Fruit fly (Drosophila melanogaster) whole organism, embryonic: ENCODE results near the gene CG14082.

Experiments
- Ada2b ChIP-seq: fragments of 200-800 bp; sonication (Bioruptor generic); IDR thresholded peaks from 2 replicates; pipeline ENCODE4 v1.3.6; 2022; ENCODE audit warnings: missing biosample characterization, missing genetic modification characterization
- Asciz ChIP-seq: fragments of 200-800 bp; sonication (Bioruptor generic); optimal IDR thresholded peaks from 2 replicates; lab custom pipeline; 2017; ENCODE audit warnings: missing biosample characterization, mild to moderate bottlenecking, missing genetic modification characterization, missing genetic modification reagents
- Bgb ChIP-seq: fragments of 200-800 bp; sonication (Bioruptor generic); IDR thresholded peaks from 2 replicates; pipeline ENCODE4 v1.3.6; 2022; ENCODE audit warnings: missing biosample characterization, missing genetic modification characterization; ENCODE audit not compliant: partially characterized antibody
- CG10209 ChIP-seq: fragments of 200-800 bp; sonication (Bioruptor generic); optimal IDR thresholded peaks from 3 replicates; lab custom pipeline; 2017; ENCODE audit warnings: missing biosample characterization, mild to moderate bottlenecking, missing genetic modification characterization, missing genetic modification reagents
- CG11696 ChIP-seq: fragments of 200-800 bp; sonication (Bioruptor generic); IDR thresholded peaks from 2 replicates; pipeline ENCODE4 v1.3.6; 2022; ENCODE audit warnings: missing biosample characterization, missing genetic modification characterization
- CG11723 ChIP-seq: fragments of 200-800 bp; sonication (Bioruptor generic); optimal IDR thresholded peaks from 2 replicates; lab custom pipeline; 2017; ENCODE audit warnings: missing biosample characterization, mild to moderate bottlenecking, missing genetic modification characterization
- CG1233 ChIP-seq: fragments of 200-800 bp; sonication (Bioruptor generic); optimal IDR thresholded peaks from 4 replicates; lab custom pipeline; 2018; ENCODE audit warnings: missing biosample characterization, mild to moderate bottlenecking, missing genetic modification characterization
- CG14014 ChIP-seq: fragments of 200-800 bp; sonication (Bioruptor generic); IDR thresholded peaks from 2 replicates; pipeline ENCODE4 v1.3.6; 2022; ENCODE audit warnings: missing biosample characterization, missing genetic modification characterization
- CG14667 ChIP-seq: fragments of 200-800 bp; sonication (Bioruptor generic); IDR thresholded peaks from 2 replicates; pipeline ENCODE4 v1.3.6; 2022; ENCODE audit warnings: missing biosample characterization, missing genetic modification characterization
- CG15269 ChIP-seq: fragments of 200-800 bp; sonication (Bioruptor generic); optimal IDR thresholded peaks from 2 replicates; lab custom pipeline; 2018; ENCODE audit warnings: missing biosample characterization, mild to moderate bottlenecking, missing genetic modification characterization, moderate library complexity
- CG1603 ChIP-seq: fragments of 200-800 bp; sonication (Bioruptor generic); optimal IDR thresholded peaks from 2 replicates; lab custom pipeline; 2019; ENCODE audit warnings: missing biosample characterization, mild to moderate bottlenecking, missing genetic modification characterization, moderate library complexity
- CG16813 ChIP-seq: fragments of 200-800 bp; sonication (Bioruptor generic); IDR thresholded peaks from 3 replicates; pipeline ENCODE4 v1.3.6; 2022; ENCODE audit warnings: missing biosample characterization, missing genetic modification characterization; ENCODE audit not compliant: partially characterized antibody
- CG17361 ChIP-seq: fragments of 200-800 bp; sonication (Bioruptor generic); IDR thresholded peaks from 3 replicates; pipeline ENCODE4 v1.3.6; 2022; ENCODE audit warnings: missing biosample characterization, missing genetic modification characterization
- CG17385 ChIP-seq: fragments of 200-800 bp; sonication (Bioruptor generic); optimal IDR thresholded peaks from 3 replicates; lab custom pipeline; 2018; ENCODE audit warnings: missing biosample characterization, mild to moderate bottlenecking, missing genetic modification characterization
- CG17612 ChIP-seq: fragments of 200-800 bp; sonication (Bioruptor generic); IDR thresholded peaks from 2 replicates; pipeline ENCODE4 v1.3.6; 2022; ENCODE audit warnings: missing biosample characterization, missing genetic modification characterization
- CG1832 ChIP-seq: fragments of 200-800 bp; sonication (Bioruptor generic); optimal IDR thresholded peaks from 2 replicates; lab custom pipeline; 2017; ENCODE audit warnings: missing biosample characterization, mild to moderate bottlenecking, missing genetic modification characterization, inconsistent platforms
- CG33557 ChIP-seq: fragments of 200-800 bp; sonication (Bioruptor generic); optimal IDR thresholded peaks from 2 replicates; lab custom pipeline; 2019; ENCODE audit warnings: missing biosample characterization, mild to moderate bottlenecking, missing genetic modification characterization, moderate library complexity
- CG3407 ChIP-seq: fragments of 200-800 bp; sonication (Bioruptor generic); optimal IDR thresholded peaks from 2 replicates; lab custom pipeline; 2018; ENCODE audit warnings: missing biosample characterization, mild to moderate bottlenecking, missing genetic modification characterization
- CG34422 ChIP-seq: fragments of 200-800 bp; sonication (Bioruptor generic); IDR thresholded peaks from 3 replicates; pipeline ENCODE4 v1.3.6; 2022; ENCODE audit warnings: missing biosample characterization, missing genetic modification characterization
- CG4404 ChIP-seq: fragments of 200-800 bp; sonication (Bioruptor generic); IDR thresholded peaks from 2 replicates; pipeline ENCODE4 v1.3.6; 2022; ENCODE audit warnings: missing biosample characterization, missing genetic modification characterization
- CG7357 ChIP-seq: fragments of 200-800 bp; sonication (Bioruptor generic); IDR thresholded peaks from 3 replicates; pipeline ENCODE4 v1.3.6; 2022; ENCODE audit warnings: missing biosample characterization, missing genetic modification characterization
- CG7928 ChIP-seq: fragments of 200-800 bp; sonication (Bioruptor generic); optimal IDR thresholded peaks from 2 replicates; lab custom pipeline; 2017; ENCODE audit warnings: missing biosample characterization, mild to moderate bottlenecking, missing genetic modification characterization
- D19B ChIP-seq: fragments of 200-800 bp; sonication (Bioruptor generic); optimal IDR thresholded peaks from 2 replicates; lab custom pipeline; 2017; ENCODE audit warnings: missing biosample characterization, mild to moderate bottlenecking, missing genetic modification characterization
- Dip3 ChIP-seq: fragments of 200-800 bp; sonication (Bioruptor generic); optimal IDR thresholded peaks from 3 replicates; lab custom pipeline; 2016; ENCODE audit warnings: missing biosample characterization, missing genetic modification characterization
- Drgx ChIP-seq: fragments of 200-800 bp; sonication (Bioruptor generic); IDR thresholded peaks from 2 replicates; pipeline ENCODE4 v1.3.6; 2022; ENCODE audit warnings: missing biosample characterization, missing genetic modification characterization
- E2f2 ChIP-seq: fragments of 200-800 bp; sonication (Bioruptor generic); IDR thresholded peaks from 2 replicates; pipeline ENCODE4 v1.3.6; 2022; ENCODE audit warnings: missing biosample characterization, missing genetic modification characterization
- Gug ChIP-seq: fragments of 200-800 bp; sonication (Bioruptor generic); IDR thresholded peaks from 4 replicates; pipeline ENCODE4 v1.3.6; 2022; ENCODE audit warnings: missing biosample characterization, missing genetic modification characterization
- HLH54F ChIP-seq: fragments of 200-800 bp; sonication (Bioruptor generic); optimal IDR thresholded peaks from 3 replicates; lab custom pipeline; 2016; ENCODE audit warnings: missing biosample characterization, missing genetic modification characterization
- Hr51 ChIP-seq, 2 experiments: fragments of 200-800 bp; sonication (Bioruptor generic); optimal IDR thresholded peaks; 2 replicates in 1 of 2; 3 replicates in 1 of 2; lab custom pipeline; 2016 to 2018; ENCODE audit warnings: missing biosample characterization in 2 of 2, missing genetic modification characterization in 2 of 2, mild to moderate bottlenecking in 1 of 2, moderate library complexity in 1 of 2
- Lpt ChIP-seq: fragments of >200 bp; optimal IDR thresholded peaks from 2 replicates; lab custom pipeline; 2018; ENCODE audit warnings: missing biosample characterization, missing genetic modification characterization
- Max ChIP-seq: fragments of 200-800 bp; sonication (Bioruptor generic); optimal IDR thresholded peaks from 2 replicates; lab custom pipeline; 2016; ENCODE audit warnings: missing biosample characterization, mild to moderate bottlenecking, missing genetic modification characterization
- NC2β ChIP-seq: fragments of 200-800 bp; sonication (Bioruptor generic); optimal IDR thresholded peaks from 2 replicates; lab custom pipeline; 2016; ENCODE audit warnings: missing biosample characterization, missing genetic modification characterization
- NFAT ChIP-seq: fragments of 200-800 bp; sonication (Bioruptor generic); IDR thresholded peaks from 2 replicates; pipeline ENCODE4 v1.3.6; 2022; ENCODE audit warnings: missing biosample characterization, missing genetic modification characterization
- Side ChIP-seq: fragments of 200-800 bp; sonication (Bioruptor generic); optimal IDR thresholded peaks from 2 replicates; lab custom pipeline; 2016; ENCODE audit warnings: missing biosample characterization, missing genetic modification characterization
- Sox102F ChIP-seq: fragments of 200-800 bp; sonication (Bioruptor generic); optimal IDR thresholded peaks from 2 replicates; lab custom pipeline; 2018; ENCODE audit warnings: missing biosample characterization, mild to moderate bottlenecking, missing genetic modification characterization, moderate library complexity
- Trl ChIP-seq, 3 experiments: fragments of >200 bp in 2 of 3; fragments of 200-800 bp in 1 of 3; sonication (Bioruptor generic) in 1 of 3; optimal IDR thresholded peaks; 2 replicates in 1 of 3; 3 replicates in 2 of 3; lab custom pipeline; 2016 to 2017; ENCODE audit warnings: missing biosample characterization in 1 of 3, missing genetic modification characterization in 1 of 3
- Usf ChIP-seq: fragments of 200-800 bp; sonication (Bioruptor generic); optimal IDR thresholded peaks from 2 replicates; lab custom pipeline; 2017; ENCODE audit warnings: missing genotype, missing biosample characterization, missing genetic modification characterization
- bigmax ChIP-seq: fragments of 200-800 bp; sonication (Bioruptor generic); optimal IDR thresholded peaks from 2 replicates; lab custom pipeline; 2018; ENCODE audit warnings: missing biosample characterization, mild to moderate bottlenecking, missing genetic modification characterization
- bsh ChIP-seq, 2 experiments: fragments of 200-800 bp; sonication (Bioruptor generic); optimal IDR thresholded peaks; 2 replicates each; lab custom pipeline; 2017 to 2018; ENCODE audit warnings: mild to moderate bottlenecking in 2 of 2, missing biosample characterization in 2 of 2, missing genetic modification characterization in 2 of 2, moderate library complexity in 1 of 2
- corto ChIP-seq: fragments of 200-800 bp; sonication (Bioruptor generic); optimal IDR thresholded peaks from 2 replicates; lab custom pipeline; 2016; ENCODE audit warnings: missing biosample characterization, mild to moderate bottlenecking, missing genetic modification characterization, moderate library complexity
- grau ChIP-seq: fragments of 200-800 bp; optimal IDR thresholded peaks from 3 replicates; lab custom pipeline; 2019; ENCODE audit warnings: missing biosample characterization, mild to moderate bottlenecking, missing genetic modification characterization, moderate library complexity
- lov ChIP-seq, 2 experiments: fragments of 200-800 bp in 1 of 2; fragments of >200 bp in 1 of 2; sonication (Bioruptor generic) in 1 of 2; IDR thresholded peaks in 1 of 2; optimal IDR thresholded peaks in 1 of 2; 2 replicates in 1 of 2; 3 replicates in 1 of 2; pipeline versions ENCODE4 v1.3.6 to Lab custom; 2017 to 2022; ENCODE audit warnings: missing biosample characterization in 1 of 2, missing genetic modification characterization in 1 of 2
- onecut ChIP-seq: fragments of 200-800 bp; sonication (Bioruptor generic); IDR thresholded peaks from 2 replicates; pipeline ENCODE4 v1.3.6; 2022; ENCODE audit warnings: missing biosample characterization, missing genetic modification characterization
- org-1 ChIP-seq: fragments of 200-800 bp; sonication (Bioruptor generic); optimal IDR thresholded peaks from 2 replicates; lab custom pipeline; 2017; ENCODE audit warnings: missing biosample characterization, missing genetic modification characterization
- peb ChIP-seq: fragments of 200-800 bp; sonication (Bioruptor generic); IDR thresholded peaks from 2 replicates; pipeline ENCODE4 v1.3.6; 2022; ENCODE audit warnings: missing biosample characterization, missing genetic modification characterization
- prd ChIP-seq, 3 experiments: fragments of >200 bp in 2 of 3; fragments of 200-800 bp in 1 of 3; sonication (Bioruptor generic) in 1 of 3; optimal IDR thresholded peaks in 2 of 3; IDR thresholded peaks in 1 of 3; 2 replicates in 2 of 3; 3 replicates in 1 of 3; pipeline versions ENCODE4 v1.3.6 to Lab custom; 2017 to 2022; ENCODE audit warnings: missing biosample characterization in 1 of 3, missing genetic modification characterization in 1 of 3
- trh ChIP-seq: fragments of 200-800 bp; sonication (Bioruptor generic); optimal IDR thresholded peaks from 2 replicates; lab custom pipeline; 2016; ENCODE audit warnings: missing biosample characterization, missing genetic modification characterization
- yki ChIP-seq: fragments of >200 bp; optimal IDR thresholded peaks from 3 replicates; lab custom pipeline; 2018

The CG14082 gene

DNA sequence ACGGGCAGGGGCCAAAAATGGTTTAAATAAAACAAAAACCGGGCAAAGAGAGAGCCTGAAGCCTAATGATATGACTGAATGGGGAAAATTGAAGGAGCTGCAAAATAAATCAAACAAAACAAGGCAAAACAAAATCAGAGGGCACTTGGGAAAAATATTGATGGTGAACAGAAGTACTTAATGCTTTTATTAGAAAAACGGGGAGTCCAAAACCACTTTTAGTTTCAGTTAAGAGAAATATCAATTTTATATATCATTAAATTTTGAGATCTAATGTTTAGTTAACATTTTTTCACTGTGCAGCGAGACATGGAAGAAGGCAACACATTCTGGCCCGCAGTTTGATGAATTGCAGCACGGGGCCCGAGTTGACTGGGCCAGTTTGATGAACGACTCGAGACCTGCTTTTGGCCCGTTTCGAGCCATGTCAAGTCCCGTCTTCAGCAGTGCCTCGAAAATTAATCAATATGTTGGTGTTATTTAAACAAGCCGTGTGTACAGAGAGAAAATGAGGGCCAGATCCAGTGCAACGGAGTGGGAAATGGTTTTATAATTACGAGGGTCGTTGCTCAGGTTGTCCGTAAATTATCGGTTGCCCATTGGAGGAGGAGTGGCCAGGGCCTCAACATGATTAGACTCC, 27.6 kb upstream of the CG14082 start:
- TF ChIP-seq Max (GFP tag; lab: Kevin White, UChicago) (no peak), D19B (no peak), bsh (GFP tag; optimal IDR thresholded peaks at IDR 0.05; lab: Kevin White, UChicago) (peak; percentile 1 to 55), CG4404 (no peak), CG16813 (GFP tag; lab: Robert Waterston, UW) (no peak), Ada2b (GFP tag; lab: Robert Waterston, UW) (peak; percentile 31; the same call in 1 of the 2 replicates), Trl (optimal IDR thresholded peaks at IDR 0.05; lab: Kevin White, UChicago) (no peak), Trl (GFP tag; optimal IDR thresholded peaks at IDR 0.05; lab: Kevin White, UChicago) (no peak), bigmax (GFP tag; lab: Kevin White, UChicago) (no peak), CG17612 (GFP tag; lab: Robert Waterston, UW) (no peak), CG3407 (GFP tag; lab: Kevin White, UChicago) (no peak), E2f2 (peak; percentile 17; the same call in 1 of the 2 replicates), CG14667 (0 out of 2 replicates have a peak, but pooled peaks have one; percentile 16), CG17361 (peak; percentile 45; the same call in 1 of the 3 replicates), CG11696 (GFP tag; lab: Robert Waterston, UW) (no peak), Lpt (GFP tag; lab: Kevin White, UChicago) (no peak), Drgx (GFP tag; lab: Robert Waterston, UW) (peak; percentile 57), Bgb (GFP tag; lab: Robert Waterston, UW) (no peak), lov (optimal IDR thresholded peaks at IDR 0.05; lab: Kevin White, UChicago) (no peak), lov (GFP tag; IDR thresholded peaks at IDR 0.05; lab: Robert Waterston, UW) (0 out of 3 replicates have a peak, but pooled peaks have one; percentile 19), Asciz (GFP tag; lab: Kevin White, UChicago) (peak; percentile 41), yki (lab: Kevin White, UChicago) (no peak), org-1 (GFP tag; lab: Kevin White, UChicago) (no peak), CG1233 (no peak), trh (GFP tag; lab: Kevin White, UChicago) (no peak), Gug (GFP tag; lab: Robert Waterston, UW) (no peak), Usf (no peak), grau (tag; lab: Kevin White, UChicago) (peak; percentile 36), CG17385 (peak; percentile 21), CG14014 (GFP tag; lab: Robert Waterston, UW) (no peak), peb (GFP tag; lab: Robert Waterston, UW) (no peak), CG7928 (GFP tag; lab: Kevin White, UChicago) (no peak), Hr51 (GFP tag; optimal IDR thresholded peaks at IDR 0.05; lab: Kevin White, UChicago) (peak in 1 of 2 experiments; percentile 53), HLH54F (GFP tag; lab: Kevin White, UChicago) (no peak), CG34422 (GFP tag; lab: Robert Waterston, UW) (no peak), prd (optimal IDR thresholded peaks at IDR 0.05; lab: Kevin White, UChicago) (no peak), prd (GFP tag; IDR thresholded peaks at IDR 0.05; lab: Robert Waterston, UW) (0 out of 3 replicates have a peak, but pooled peaks have one; percentile 4), NFAT (GFP tag; lab: Robert Waterston, UW) (no peak), CG1603 (tag; lab: Kevin White, UChicago) (peak; percentile 33), CG7357 (0 out of 3 replicates have a peak, but pooled peaks have one; percentile 19), CG1832 (no peak), corto (GFP tag; lab: Kevin White, UChicago) (peak; percentile 63), NC2β (no peak), CG10209 (GFP tag; lab: Kevin White, UChicago) (no peak), onecut (GFP tag; lab: Robert Waterston, UW) (0 out of 2 replicates have a peak, but pooled peaks have one; percentile 46), Dip3 (no peak), Sox102F (GFP tag; lab: Kevin White, UChicago) (peak; percentile 53), CG11723 (GFP tag; lab: Kevin White, UChicago) (no peak), CG33557 (no peak), CG15269 (tag; lab: Kevin White, UChicago) (peak; percentile 14), Side (no peak)
